Worm (Caenorhabditis elegans): Measurements from ENCODE around the gene fmo-2.

ce11 chrIV:10656770-10657323, 25.5 kb upstream of the fmo-2 start, which contains the start of gene K08C7.1:
- TF ChIP-seq syd-9 (tag; optimal IDR thresholded peaks at IDR 0.05), result no peak
- TF ChIP-seq ama-1 (optimal IDR thresholded peaks at IDR 0.05), result no peak
- no peak for TF ChIP-seq lim-6 (tag; optimal IDR thresholded peaks at IDR 0.05)
- no peak for TF ChIP-seq unc-86 (tag; optimal IDR thresholded peaks at IDR 0.05)
- no peak for TF ChIP-seq ceh-34 (tag; optimal IDR thresholded peaks at IDR 0.05)
- no peak for TF ChIP-seq mec-3 (tag; optimal IDR thresholded peaks at IDR 0.05; ENCODE audit: borderline replicate concordance)
- no peak for TF ChIP-seq gmeb-2 (tag; optimal IDR thresholded peaks at IDR 0.05)
- TF ChIP-seq hlh-13 (GFP tag; optimal IDR thresholded peaks at IDR 0.05), result no peak
